Worm (Caenorhabditis elegans): Measurements from ENCODE around the gene set-21.

- TF ChIP-seq mdl-1 (tag; optimal IDR thresholded peaks at IDR 0.05) (no peak), fkh-10 (GFP tag; optimal IDR thresholded peaks at IDR 0.05) (no peak)
Measured at ce11 chrIV:4407055-4407461, 16.4 kb downstream of the set-21 start.

Data from whole organism, L1 larva.